Worm (Caenorhabditis elegans) whole organism, young adult: ENCODE data around the gene F38B7.2.

ENCODE experiments used
- cebp-2 ChIP-seq: fragments of 200-800 bp; sonication (Bioruptor generic); IDR thresholded peaks from 2 replicates; pipeline ENCODE4 v1.3.6; 2022; ENCODE audit warnings: missing genetic modification characterization, missing compliant biosample characterization
- efl-1 ChIP-seq: fragments of 150-350 bp; optimal IDR thresholded peaks from 2 replicates; lab custom pipeline; 2014; ENCODE audit warnings: missing biosample characterization, missing genetic modification reagents, missing genetic modification characterization
- hlh-26 ChIP-seq: fragments of 200-800 bp; sonication (Bioruptor generic); conservative IDR thresholded peaks from 2 replicates; pipeline ENCODE4 v1.3.6; 2022; ENCODE audit warnings: missing genetic modification reagents, missing genetic modification characterization, missing compliant biosample characterization
- lsy-27 ChIP-seq: sonication (generic microtip); optimal IDR thresholded peaks from 2 replicates; lab custom pipeline; 2017; ENCODE audit warnings: missing genetic modification characterization, mild to moderate bottlenecking, missing compliant biosample characterization, antibody characterized with exemption, missing genotype, borderline replicate concordance; ENCODE audit not compliant: insufficient read depth
- nhr-120 ChIP-seq: fragments of 200-800 bp; sonication (Bioruptor generic); IDR thresholded peaks from 2 replicates; pipeline ENCODE4 v1.3.6; 2022; ENCODE audit warnings: missing genetic modification characterization, missing compliant biosample characterization
- pha-4 ChIP-seq: fragments of 150-350 bp; sonication (generic microtip); optimal IDR thresholded peaks from 2 replicates; lab custom pipeline; 2014; ENCODE audit warnings: missing biosample characterization, missing genetic modification reagents, missing genetic modification characterization
- snpc-3.4 ChIP-seq: sonication (generic microtip); optimal IDR thresholded peaks from 2 replicates; lab custom pipeline; 2017; ENCODE audit warnings: missing genetic modification characterization, mild to moderate bottlenecking, missing compliant biosample characterization, antibody characterized with exemption, moderate library complexity, missing genotype, missing genetic modification reagents

- no peak for TF ChIP-seq efl-1 (GFP tag; lab: Kevin White, UChicago)
- no peak for TF ChIP-seq nhr-120 (GFP tag; lab: Robert Waterston, UW)
- no peak for TF ChIP-seq hlh-26 (GFP tag; lab: Robert Waterston, UW)
- TF ChIP-seq snpc-3.4 (tag; lab: Kevin White, UChicago): no peak
- no peak for TF ChIP-seq cebp-2
- no peak for TF ChIP-seq lsy-27 (tag; lab: Kevin White, UChicago)
- TF ChIP-seq pha-4 (tag; lab: Kevin White, UChicago): no peak
Observed at ce11 chrV:11531831-11532534, 11.8 kb upstream of the F38B7.2 start.
